Worm (Caenorhabditis elegans): ENCODE data around the gene Y38C1AA.19.

Gene Y38C1AA.19

ce11 chrIV:147819-148218 is 12.1 kb upstream of the Y38C1AA.19 start, which contains the start of gene col-99:
col-99 (minus strand) TSS chrIV:147919.
- no peak for TF ChIP-seq snpc-4 (tag; optimal IDR thresholded peaks at IDR 0.05)
- no peak for TF ChIP-seq fos-1 (tag; optimal IDR thresholded peaks at IDR 0.05)
- TF ChIP-seq ceh-82 (tag; optimal IDR thresholded peaks at IDR 0.05): no peak
- TF ChIP-seq Y55F3AM.14 (GFP tag; optimal IDR thresholded peaks at IDR 0.05): no peak
- TF ChIP-seq sma-9 (GFP tag; optimal IDR thresholded peaks at IDR 0.05): no peak
- TF ChIP-seq sma-9 (tag; optimal IDR thresholded peaks at IDR 0.05): no peak
- no peak for TF ChIP-seq nhr-25 (tag; optimal IDR thresholded peaks at IDR 0.05)
- TF ChIP-seq lin-39 (tag; optimal IDR thresholded peaks at IDR 0.05): no peak
- TF ChIP-seq peb-1 (tag; optimal IDR thresholded peaks at IDR 0.05): no peak
- TF ChIP-seq sem-4 (tag; optimal IDR thresholded peaks at IDR 0.05): no peak
- TF ChIP-seq lin-11 (tag; optimal IDR thresholded peaks at IDR 0.05): no peak
- TF ChIP-seq skn-1 (tag; optimal IDR thresholded peaks at IDR 0.05): no peak
- no peak for TF ChIP-seq sma-3 (GFP tag; optimal IDR thresholded peaks at IDR 0.05)
- no peak for TF ChIP-seq ceh-16 (tag; optimal IDR thresholded peaks at IDR 0.05)
- TF ChIP-seq blmp-1 (tag; optimal IDR thresholded peaks at IDR 0.05; ENCODE audit: insufficient read depth): no peak
- TF ChIP-seq nhr-12 (tag; optimal IDR thresholded peaks at IDR 0.05): no peak
- TF ChIP-seq lsy-2 (tag; optimal IDR thresholded peaks at IDR 0.05): no peak
- no peak for TF ChIP-seq mbf-1 (tag; optimal IDR thresholded peaks at IDR 0.05)

- TF ChIP-seq blmp-1 (tag; optimal IDR thresholded peaks at IDR 0.05; ENCODE audit: insufficient read depth) (no peak), nhr-77 (tag; optimal IDR thresholded peaks at IDR 0.05) (no peak), nhr-129 (tag; optimal IDR thresholded peaks at IDR 0.05) (no peak), aly-2 (tag; optimal IDR thresholded peaks at IDR 0.05) (no peak), nhr-237 (tag; optimal IDR thresholded peaks at IDR 0.05) (no peak)
Observed at ce11 chrIV:148756-149155, 11.2 kb upstream of the Y38C1AA.19 start.

DNA sequence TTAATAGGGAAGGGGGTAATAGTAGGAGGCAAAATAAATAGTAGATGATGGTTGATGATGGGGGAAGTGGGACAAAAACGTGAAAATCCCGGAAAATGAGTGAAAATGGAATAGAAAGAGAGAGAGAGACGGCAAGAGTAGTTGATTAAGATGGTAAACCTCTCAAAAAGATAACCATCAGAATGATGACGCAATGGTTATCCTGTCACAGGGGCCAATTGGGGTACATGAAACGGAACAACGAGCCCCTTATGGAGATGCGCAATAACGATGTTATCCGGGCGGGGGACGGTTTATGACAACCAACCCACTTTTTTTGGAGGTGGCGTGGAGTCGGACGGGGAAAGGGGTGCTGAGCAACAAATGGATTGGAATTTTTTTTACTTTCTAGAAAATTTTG is 10.2 kb upstream of the Y38C1AA.19 start:
- TF ChIP-seq unc-62 (GFP tag; optimal IDR thresholded peaks at IDR 0.05): no peak
- no peak for TF ChIP-seq sem-4 (tag; optimal IDR thresholded peaks at IDR 0.05)
- TF ChIP-seq lsy-2 (tag; optimal IDR thresholded peaks at IDR 0.05): no peak
- no peak for TF ChIP-seq F13H6.1 (tag; optimal IDR thresholded peaks at IDR 0.05)
- TF ChIP-seq lin-39 (tag; optimal IDR thresholded peaks at IDR 0.05): no peak
- no peak for TF ChIP-seq alr-1 (tag; optimal IDR thresholded peaks at IDR 0.05)
- no peak for TF ChIP-seq R02D3.7 (tag; optimal IDR thresholded peaks at IDR 0.05)
- TF ChIP-seq lin-11 (tag; optimal IDR thresholded peaks at IDR 0.05): no peak
- TF ChIP-seq blmp-1 (tag; optimal IDR thresholded peaks at IDR 0.05; ENCODE audit: insufficient read depth): no peak
- no peak for TF ChIP-seq nhr-11 (tag; optimal IDR thresholded peaks at IDR 0.05)
- TF ChIP-seq ceh-82 (tag; optimal IDR thresholded peaks at IDR 0.05): no peak
- TF ChIP-seq elt-1 (tag; optimal IDR thresholded peaks at IDR 0.05): no peak
- TF ChIP-seq ztf-1 (GFP tag; conservative IDR thresholded peaks at IDR 0.05): no peak
- TF ChIP-seq skn-1 (tag; optimal IDR thresholded peaks at IDR 0.05): no peak
- TF ChIP-seq lin-13 (GFP tag; optimal IDR thresholded peaks at IDR 0.05): no peak
- no peak for TF ChIP-seq nhr-12 (tag; optimal IDR thresholded peaks at IDR 0.05)
- no peak for TF ChIP-seq nhr-237 (tag; optimal IDR thresholded peaks at IDR 0.05)

- no peak for TF ChIP-seq F13H6.1 (tag; optimal IDR thresholded peaks at IDR 0.05)
Observed at ce11 chrIV:157809-158208, 2.2 kb upstream of the Y38C1AA.19 start, which contains the start of gene gegf-1. gegf-1 (minus strand) TSS chrIV:157909.

- no peak for TF ChIP-seq lin-39 (tag; optimal IDR thresholded peaks at IDR 0.05)
Observed at ce11 chrIV:158662-159061, 1.3 kb upstream of the Y38C1AA.19 start, which contains the start of gene Y38C1AA.7. Y38C1AA.7 (plus strand) TSS chrIV:158962.

DNA sequence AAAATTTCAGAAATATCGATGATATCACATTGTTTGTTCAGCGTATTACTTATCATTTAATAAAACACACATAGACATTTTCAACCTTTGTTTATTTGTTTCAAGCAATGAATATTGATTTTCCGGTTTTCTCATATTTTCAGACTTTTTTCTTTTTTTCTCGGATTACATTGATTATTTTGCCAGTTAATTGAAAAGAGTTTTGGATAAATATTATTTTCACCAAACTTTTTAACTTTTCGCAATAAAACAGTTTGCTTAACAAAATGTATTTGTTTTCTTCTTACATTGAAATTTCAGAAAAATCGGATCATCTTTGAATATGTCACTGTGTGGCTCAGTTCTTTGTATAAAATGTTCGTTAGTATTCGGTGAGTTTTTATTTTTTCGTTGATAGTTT is 2.6 kb downstream of the Y38C1AA.19 start, which contains the start of gene Y38C1AA.6:
Gene Y38C1AA.6, plus strand, starts transcription at position 301 of the 400 bp plus-strand sequence.
- TF ChIP-seq C34F6.9 (tag; optimal IDR thresholded peaks at IDR 0.05) (no peak), elt-3 (tag; optimal IDR thresholded peaks at IDR 0.05) (no peak), fos-1 (tag; optimal IDR thresholded peaks at IDR 0.05) (peak; percentile 22)

Data from whole organism, L2 larva.